Worm (Caenorhabditis elegans) whole organism, L4 larva: Measurements from ENCODE around the gene nspc-20.

Experiments used
- D1046.2 ChIP-seq: fragments of 200-800 bp; sonication (Bioruptor generic); IDR thresholded peaks from 2 replicates; pipeline ENCODE4 v1.3.6; 2022; ENCODE audit warnings: missing genetic modification characterization, missing compliant biosample characterization
- F26F4.8 ChIP-seq: fragments of 200-800 bp; sonication (Bioruptor generic); conservative IDR thresholded peaks from 2 replicates; pipeline ENCODE4 v1.3.6; 2022; ENCODE audit warnings: missing genetic modification characterization, missing compliant biosample characterization
- F37D6.2 ChIP-seq: sonication (generic microtip); optimal IDR thresholded peaks from 2 replicates; lab custom pipeline; 2016; ENCODE audit warnings: mild to moderate bottlenecking, missing genetic modification characterization, missing compliant biosample characterization
- F49E8.2 ChIP-seq: sonication (generic microtip); optimal IDR thresholded peaks from 2 replicates; lab custom pipeline; 2016; ENCODE audit warnings: missing compliant biosample characterization, mild to moderate bottlenecking, missing genetic modification characterization, borderline replicate concordance
- R02D3.7 ChIP-seq: fragments of 150-350 bp; sonication (generic microtip); optimal IDR thresholded peaks from 3 replicates; lab custom pipeline; 2014; ENCODE audit warnings: missing biosample characterization, missing genetic modification characterization
- T26A8.4 ChIP-seq: fragments of 200-800 bp; sonication (Bioruptor generic); IDR thresholded peaks from 2 replicates; pipeline ENCODE4 v1.3.6; 2022; ENCODE audit warnings: missing genetic modification characterization, missing compliant biosample characterization
- Y105C5A.15 ChIP-seq: fragments of 200-800 bp; sonication (Bioruptor generic); IDR thresholded peaks from 2 replicates; pipeline ENCODE4 v1.3.6; 2022; ENCODE audit warnings: missing genetic modification characterization, missing compliant biosample characterization
- Y5F2A.4 ChIP-seq: fragments of 200-800 bp; sonication (Bioruptor generic); optimal IDR thresholded peaks from 2 replicates; lab custom pipeline; 2018; ENCODE audit warnings: mild to moderate bottlenecking, missing genetic modification characterization, missing compliant biosample characterization
- ZK546.5 ChIP-seq, 2 experiments: sonication (generic microtip); optimal IDR thresholded peaks; 2 replicates each; lab custom pipeline; 2017; ENCODE audit warnings: missing biosample characterization in 2 of 2, missing genetic modification characterization in 2 of 2
- aly-2 ChIP-seq: sonication (generic microtip); optimal IDR thresholded peaks from 2 replicates; lab custom pipeline; 2018; ENCODE audit warnings: missing biosample characterization, missing genetic modification characterization
- ama-1 ChIP-seq: fragments of 150-350 bp; optimal IDR thresholded peaks from 2 replicates; lab custom pipeline; 2014; ENCODE audit warnings: inconsistent platforms, mixed read lengths
- arid-1 ChIP-seq: fragments of 200-800 bp; sonication (Bioruptor generic); conservative IDR thresholded peaks from 2 replicates; pipeline ENCODE4 v1.3.6; 2022; ENCODE audit warnings: missing genetic modification reagents, missing genetic modification characterization, missing compliant biosample characterization
- attf-4 ChIP-seq: sonication (generic microtip); optimal IDR thresholded peaks from 3 replicates; lab custom pipeline; 2017; ENCODE audit warnings: missing biosample characterization, missing genetic modification characterization
- ceh-28 ChIP-seq: fragments of 150-350 bp; optimal IDR thresholded peaks from 2 replicates; lab custom pipeline; 2014; ENCODE audit warnings: missing biosample characterization, missing genetic modification reagents, missing genetic modification characterization
- ceh-62 ChIP-seq: sonication (generic microtip); optimal IDR thresholded peaks from 2 replicates; lab custom pipeline; 2017; ENCODE audit warnings: missing biosample characterization, missing genetic modification characterization
- cey-2 ChIP-seq: sonication (generic microtip); optimal IDR thresholded peaks from 3 replicates; lab custom pipeline; 2017; ENCODE audit warnings: missing genetic modification characterization, mild to moderate bottlenecking, missing compliant biosample characterization, antibody characterized with exemption, borderline replicate concordance; ENCODE audit not compliant: insufficient read depth
- daf-16 ChIP-seq, 3 experiments: sonication (generic microtip); optimal IDR thresholded peaks; 2 replicates each; lab custom pipeline; 2016 to 2017; ENCODE audit warnings: missing genetic modification characterization in 3 of 3, missing genetic modification reagents in 3 of 3, mild to moderate bottlenecking in 2 of 3, missing compliant biosample characterization in 2 of 3, missing biosample characterization in 1 of 3, moderate library complexity in 1 of 3
- daf-19 ChIP-seq: fragments of 200-800 bp; sonication (Bioruptor generic); conservative IDR thresholded peaks from 2 replicates; pipeline ENCODE4 v1.3.6; 2022; ENCODE audit warnings: missing genetic modification characterization, missing compliant biosample characterization
- dmd-6 ChIP-seq: fragments of 200-800 bp; sonication (Bioruptor generic); IDR thresholded peaks from 2 replicates; pipeline ENCODE4 v1.3.6; 2022; ENCODE audit warnings: missing genetic modification reagents, missing genetic modification characterization, missing compliant biosample characterization
- dpl-1 ChIP-seq: fragments of 150-350 bp; optimal IDR thresholded peaks from 2 replicates; lab custom pipeline; 2014; ENCODE audit warnings: missing biosample characterization, missing genetic modification reagents, missing genetic modification characterization
- fkh-10 ChIP-seq: fragments of 150-350 bp; optimal IDR thresholded peaks from 2 replicates; lab custom pipeline; 2014; ENCODE audit warnings: missing biosample characterization, missing genetic modification reagents, missing genetic modification characterization
- hif-1 ChIP-seq, 2 experiments: sonication (generic microtip); optimal IDR thresholded peaks; 2 replicates each; lab custom pipeline; 2016 to 2017; ENCODE audit warnings: missing compliant biosample characterization in 2 of 2, missing genetic modification characterization in 2 of 2, missing genetic modification reagents in 2 of 2, missing genotype in 2 of 2, mild to moderate bottlenecking in 1 of 2
- hlh-30 ChIP-seq: sonication (generic microtip); optimal IDR thresholded peaks from 2 replicates; lab custom pipeline; 2017; ENCODE audit warnings: antibody characterized with exemption, mild to moderate bottlenecking, missing genetic modification characterization, missing compliant biosample characterization; ENCODE audit not compliant: insufficient read depth
- jun-1 ChIP-seq: fragments of 150-350 bp; optimal IDR thresholded peaks from 2 replicates; lab custom pipeline; 2014; ENCODE audit warnings: missing biosample characterization, missing genetic modification reagents, missing genetic modification characterization
- lin-39 ChIP-seq: fragments of 150-350 bp; optimal IDR thresholded peaks from 2 replicates; lab custom pipeline; 2014; ENCODE audit warnings: missing biosample characterization, missing genetic modification reagents, missing genetic modification characterization
- lsy-2 ChIP-seq, 2 experiments: fragments of 150-350 bp in 1 of 2; sonication (generic microtip) in 1 of 2; optimal IDR thresholded peaks; 2 replicates each; lab custom pipeline; 2014 to 2017; ENCODE audit warnings: missing biosample characterization in 2 of 2, missing genetic modification characterization in 2 of 2
- mep-1 ChIP-seq: fragments of 150-350 bp; sonication (generic microtip); optimal IDR thresholded peaks from 3 replicates; lab custom pipeline; 2014; ENCODE audit warnings: missing biosample characterization, missing genetic modification characterization
- mes-2 ChIP-seq: sonication (generic microtip); optimal IDR thresholded peaks from 2 replicates; lab custom pipeline; 2016; ENCODE audit warnings: missing genotype, mild to moderate bottlenecking, missing genetic modification characterization, missing compliant biosample characterization; ENCODE audit not compliant: poor library complexity, severe bottlenecking
- mxl-3 ChIP-seq: fragments of 200-800 bp; sonication (Bioruptor generic); optimal IDR thresholded peaks from 2 replicates; lab custom pipeline; 2018; ENCODE audit warnings: mild to moderate bottlenecking, missing genetic modification characterization, missing compliant biosample characterization
- nhr-102 ChIP-seq: sonication (generic microtip); optimal IDR thresholded peaks from 2 replicates; lab custom pipeline; 2016; ENCODE audit warnings: mild to moderate bottlenecking, missing genetic modification characterization, moderate library complexity, missing compliant biosample characterization
- nhr-11 ChIP-seq: fragments of 150-350 bp; optimal IDR thresholded peaks from 2 replicates; lab custom pipeline; 2014; ENCODE audit warnings: missing biosample characterization, missing genetic modification characterization
- nhr-76 ChIP-seq: fragments of 150-350 bp; optimal IDR thresholded peaks from 2 replicates; lab custom pipeline; 2014; ENCODE audit warnings: missing biosample characterization, missing genetic modification characterization
- php-3 ChIP-seq: fragments of 200-800 bp; sonication (Bioruptor generic); IDR thresholded peaks from 2 replicates; pipeline ENCODE4 v1.3.6; 2022; ENCODE audit warnings: missing genetic modification reagents, missing genetic modification characterization, missing compliant biosample characterization
- snpc-4 ChIP-seq: fragments of 150-350 bp; optimal IDR thresholded peaks from 2 replicates; lab custom pipeline; 2014; ENCODE audit warnings: missing biosample characterization, missing genetic modification characterization
- spr-1 ChIP-seq: sonication (generic microtip); optimal IDR thresholded peaks from 2 replicates; lab custom pipeline; 2016; ENCODE audit warnings: mild to moderate bottlenecking, missing genetic modification characterization, missing compliant biosample characterization
- spr-3 ChIP-seq: fragments of 200-800 bp; sonication (Bioruptor generic); optimal IDR thresholded peaks from 2 replicates; lab custom pipeline; 2018; ENCODE audit warnings: mild to moderate bottlenecking, missing genetic modification characterization, missing compliant biosample characterization
- tra-1 ChIP-seq: fragments of 200-800 bp; sonication (Bioruptor generic); IDR thresholded peaks from 2 replicates; pipeline ENCODE4 v1.3.6; 2022; ENCODE audit warnings: missing genetic modification reagents, missing genetic modification characterization, missing compliant biosample characterization
- unc-39 ChIP-seq: sonication (generic microtip); optimal IDR thresholded peaks from 2 replicates; lab custom pipeline; 2017; ENCODE audit warnings: missing biosample characterization, missing genetic modification characterization
- unc-62 ChIP-seq, 3 experiments: fragments of 150-350 bp in 1 of 3; sonication (generic microtip); optimal IDR thresholded peaks in 2 of 3; peaks in 1 of 3; 1 replicate in 1 of 3; 2 replicates in 2 of 3; lab custom pipeline; 2014 to 2017; ENCODE audit warnings: missing biosample characterization in 3 of 3, missing genetic modification characterization in 3 of 3, missing genetic modification reagents in 3 of 3, missing genotype in 1 of 3
- zfp-2 ChIP-seq: sonication (generic microtip); optimal IDR thresholded peaks from 2 replicates; lab custom pipeline; 2016; ENCODE audit warnings: mild to moderate bottlenecking, missing genetic modification characterization, missing compliant biosample characterization
- zfp-3 ChIP-seq: fragments of 200-800 bp; sonication (Bioruptor generic); conservative IDR thresholded peaks from 2 replicates; pipeline ENCODE4 v1.3.6; 2022; ENCODE audit warnings: missing genetic modification reagents, missing genetic modification characterization, missing compliant biosample characterization
- zip-11 ChIP-seq: fragments of 200-800 bp; sonication (Bioruptor generic); IDR thresholded peaks from 2 replicates; pipeline ENCODE4 v1.3.6; 2022; ENCODE audit warnings: missing genetic modification characterization, missing compliant biosample characterization
- ztf-7 ChIP-seq: fragments of 150-350 bp; optimal IDR thresholded peaks from 2 replicates; lab custom pipeline; 2014; ENCODE audit warnings: missing biosample characterization, missing genetic modification characterization

Gene nspc-20

DNA sequence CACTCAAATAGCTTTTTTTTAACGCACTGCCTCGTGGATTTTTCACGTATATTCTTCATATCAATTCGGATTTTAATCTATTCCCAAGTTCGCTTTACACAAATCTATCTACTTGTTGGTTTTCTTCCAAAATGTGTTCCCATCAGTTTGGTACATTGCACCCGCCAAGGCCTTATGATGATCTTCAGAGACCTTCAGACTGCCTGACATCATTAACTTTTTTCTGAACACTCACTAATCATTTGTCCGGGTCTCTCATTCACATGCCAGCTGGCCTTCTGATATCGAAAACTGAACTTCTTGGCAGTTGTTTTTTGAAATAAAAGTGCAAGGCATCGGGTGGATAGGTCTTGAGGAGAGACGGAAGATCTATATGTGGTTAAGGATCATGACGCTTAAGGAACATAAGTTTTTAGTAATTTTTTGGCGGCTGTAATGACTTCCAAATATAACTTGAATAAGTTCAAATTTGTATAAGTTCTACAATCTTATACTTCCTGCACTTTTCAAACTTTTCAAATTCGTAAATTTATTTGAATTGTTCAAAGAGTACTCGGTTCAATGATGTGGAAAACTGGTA lies 30.1 kb downstream of the nspc-20 start (continued):
- TF ChIP-seq mes-2 (tag; lab: Kevin White, UChicago) (no peak), cey-2 (no peak), php-3 (GFP tag; lab: Robert Waterston, UW) (no peak), hlh-30 (tag; lab: Kevin White, UChicago) (peak; percentile 86), spr-1 (tag; lab: Kevin White, UChicago) (no peak), unc-62 (GFP tag; optimal IDR thresholded peaks at IDR 0.05 in 1 of 2; lab: Kevin White, UChicago) (peak in 1 of 2 experiments; percentile 97), unc-62 (tag; optimal IDR thresholded peaks at IDR 0.05; lab: Kevin White, UChicago) (no peak), F37D6.2 (tag; lab: Kevin White, UChicago) (no peak), zfp-3 (GFP tag; lab: Robert Waterston, UW) (no peak), mxl-3 (GFP tag; lab: Kevin White, UChicago) (no peak), nhr-76 (tag; lab: Kevin White, UChicago) (no peak), fkh-10 (no peak), daf-16 (GFP tag; optimal IDR thresholded peaks at IDR 0.05; lab: Kevin White, UChicago) (no peak), daf-16 (tag; optimal IDR thresholded peaks at IDR 0.05; lab: Kevin White, UChicago) (no peak), R02D3.7 (tag; lab: Kevin White, UChicago) (no peak), zip-11 (no peak), nhr-102 (tag; lab: Kevin White, UChicago) (no peak), unc-39 (tag; lab: Kevin White, UChicago) (no peak), Y105C5A.15 (no peak), D1046.2 (GFP tag; lab: Robert Waterston, UW) (no peak), ZK546.5 (tag; optimal IDR thresholded peaks at IDR 0.05; lab: Kevin White, UChicago) (no peak), dmd-6 (GFP tag; lab: Robert Waterston, UW) (peak; percentile 41), snpc-4 (tag; lab: Kevin White, UChicago) (no peak), nhr-11 (tag; lab: Kevin White, UChicago) (no peak), ztf-7 (tag; lab: Kevin White, UChicago) (no peak), spr-3 (GFP tag; lab: Kevin White, UChicago) (no peak), lsy-2 (tag; optimal IDR thresholded peaks at IDR 0.05; lab: Kevin White, UChicago) (peak in 1 of 2 experiments; percentile 27)

ce11 chrX:14496545-14496944 lies 33.5 kb downstream of the nspc-20 start:
- TF ChIP-seq attf-4: no peak
- TF ChIP-seq daf-16 (GFP tag; optimal IDR thresholded peaks at IDR 0.05; lab: Kevin White, UChicago): peak in 1 of 2 experiments; percentile 1
- TF ChIP-seq daf-16 (tag; optimal IDR thresholded peaks at IDR 0.05; lab: Kevin White, UChicago): peak; percentile 17

DNA sequence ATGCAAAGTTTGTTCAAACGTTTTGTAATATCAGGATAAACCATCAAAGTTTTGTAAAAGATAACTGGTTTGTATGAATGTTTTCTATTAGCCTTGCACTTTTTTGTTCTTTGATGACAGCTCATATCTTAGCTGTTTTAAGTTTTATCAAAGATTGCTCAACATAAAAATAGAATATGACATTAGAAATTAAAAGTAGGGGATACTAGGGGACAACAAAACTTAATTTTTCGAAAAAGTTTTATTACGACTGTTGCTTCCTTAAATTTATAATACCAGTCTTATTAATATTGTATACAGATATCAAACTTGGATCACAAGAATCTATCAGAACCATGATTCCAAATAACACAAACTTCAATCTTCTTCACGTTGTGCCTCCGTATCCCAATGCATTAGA lies 34.2 kb downstream of the nspc-20 start, which contains the start of gene ztf-14:
TSS of gene ztf-14 (plus strand) at position 301 of the 400 bp plus-strand sequence.
- TF ChIP-seq Y5F2A.4 (GFP tag; lab: Kevin White, UChicago) (no peak), attf-4 (no peak), jun-1 (no peak), ceh-28 (tag; lab: Kevin White, UChicago) (no peak), mes-2 (tag; lab: Kevin White, UChicago) (no peak), T26A8.4 (GFP tag; lab: Robert Waterston, UW) (no peak), ZK546.5 (tag; optimal IDR thresholded peaks at IDR 0.05; lab: Kevin White, UChicago) (no peak)

ce11 chrX:14495075-14495474 lies 34.9 kb downstream of the nspc-20 start:
- TF ChIP-seq ama-1 (lab: Kevin White, UChicago) (no peak), snpc-4 (tag; lab: Kevin White, UChicago) (no peak), F26F4.8 (GFP tag; lab: Robert Waterston, UW) (no peak), fkh-10 (no peak), arid-1 (no peak), tra-1 (GFP tag; lab: Robert Waterston, UW) (no peak), F49E8.2 (tag; lab: Kevin White, UChicago) (no peak), spr-1 (tag; lab: Kevin White, UChicago) (no peak), mep-1 (no peak), hlh-30 (tag; lab: Kevin White, UChicago) (peak; percentile 20), spr-3 (GFP tag; lab: Kevin White, UChicago) (no peak), aly-2 (tag; lab: Kevin White, UChicago) (no peak), T26A8.4 (GFP tag; lab: Robert Waterston, UW) (no peak), lin-39 (no peak), daf-19 (no peak), hif-1 (tag; optimal IDR thresholded peaks at IDR 0.05; lab: Kevin White, UChicago) (peak in 1 of 2 experiments; percentile 82), dpl-1 (GFP tag; lab: Kevin White, UChicago) (no peak), ceh-62 (tag; lab: Kevin White, UChicago) (no peak), zfp-2 (tag; lab: Kevin White, UChicago) (no peak), ZK546.5 (tag; optimal IDR thresholded peaks at IDR 0.05; lab: Kevin White, UChicago) (no peak)
